Worm (Caenorhabditis elegans) whole organism, early embryonic: Measurements from ENCODE around the gene F38H4.5.

Source experiments
- B0310.2 ChIP-seq: sonication (generic microtip); optimal IDR thresholded peaks from 2 replicates; lab custom pipeline; 2016; ENCODE audit warnings: mild to moderate bottlenecking, missing genetic modification characterization, missing compliant biosample characterization
- F13C5.2 ChIP-seq: sonication (generic microtip); optimal IDR thresholded peaks from 2 replicates; lab custom pipeline; 2017; ENCODE audit warnings: mild to moderate bottlenecking, missing genetic modification characterization, inconsistent platforms, missing compliant biosample characterization
- aly-1 ChIP-seq: sonication (generic microtip); optimal IDR thresholded peaks from 2 replicates; lab custom pipeline; 2016; ENCODE audit warnings: missing genetic modification characterization, missing compliant biosample characterization
- ama-1 ChIP-seq: fragments of 150-350 bp; optimal IDR thresholded peaks from 2 replicates; lab custom pipeline; 2014
- ceh-13 ChIP-seq: fragments of 200-800 bp; sonication (Bioruptor generic); optimal IDR thresholded peaks from 2 replicates; lab custom pipeline; 2018; ENCODE audit warnings: mild to moderate bottlenecking, missing genetic modification characterization, missing compliant biosample characterization
- ceh-36 ChIP-seq: sonication (generic microtip); optimal IDR thresholded peaks from 2 replicates; lab custom pipeline; 2016; ENCODE audit warnings: missing genetic modification characterization, inconsistent platforms, missing compliant biosample characterization
- ets-7 ChIP-seq: sonication (generic microtip); optimal IDR thresholded peaks from 2 replicates; lab custom pipeline; 2016; ENCODE audit warnings: missing genotype, missing genetic modification characterization, missing compliant biosample characterization
- flt-1 ChIP-seq: fragments of 200-800 bp; sonication (Bioruptor generic); IDR thresholded peaks from 2 replicates; pipeline ENCODE4 v1.3.6; 2022; ENCODE audit warnings: missing genetic modification characterization, missing compliant biosample characterization
- hmbx-1 ChIP-seq: sonication (generic microtip); optimal IDR thresholded peaks from 2 replicates; lab custom pipeline; 2016; ENCODE audit warnings: mild to moderate bottlenecking, missing genetic modification characterization, missing compliant biosample characterization
- hmg-4 ChIP-seq: fragments of 200-800 bp; sonication (Bioruptor generic); optimal IDR thresholded peaks from 2 replicates; lab custom pipeline; 2018; ENCODE audit warnings: mild to moderate bottlenecking, missing genetic modification characterization, missing compliant biosample characterization
- hnd-1 ChIP-seq: sonication (generic microtip); optimal IDR thresholded peaks from 2 replicates; lab custom pipeline; 2016; ENCODE audit warnings: missing genetic modification characterization, missing compliant biosample characterization
- pes-1 ChIP-seq: fragments of 200-800 bp; sonication (Bioruptor generic); IDR thresholded peaks from 2 replicates; pipeline ENCODE4 v1.3.6; 2022; ENCODE audit warnings: missing genetic modification reagents, missing genetic modification characterization, missing compliant biosample characterization
- scrt-1 ChIP-seq: fragments of 200-800 bp; sonication (Bioruptor generic); IDR thresholded peaks from 2 replicates; pipeline ENCODE4 v1.3.6; 2022; ENCODE audit warnings: missing genetic modification characterization, missing compliant biosample characterization
- sea-1 ChIP-seq: fragments of 200-800 bp; sonication (Bioruptor generic); conservative IDR thresholded peaks from 2 replicates; pipeline ENCODE4 v1.3.6; 2022; ENCODE audit warnings: missing genetic modification characterization, missing compliant biosample characterization
- tbx-11 ChIP-seq: fragments of 200-800 bp; sonication (Bioruptor generic); IDR thresholded peaks from 2 replicates; pipeline ENCODE4 v1.3.6; 2022; ENCODE audit warnings: missing genetic modification characterization, missing compliant biosample characterization
- tbx-37 ChIP-seq: fragments of 200-800 bp; sonication (Bioruptor generic); conservative IDR thresholded peaks from 2 replicates; pipeline ENCODE4 v1.3.6; 2022; ENCODE audit warnings: missing genetic modification reagents, missing genetic modification characterization, missing compliant biosample characterization
- tra-4 ChIP-seq: sonication (generic microtip); optimal IDR thresholded peaks from 2 replicates; lab custom pipeline; 2017; ENCODE audit warnings: missing genetic modification characterization, missing compliant biosample characterization

F38H4.5 gene

DNA sequence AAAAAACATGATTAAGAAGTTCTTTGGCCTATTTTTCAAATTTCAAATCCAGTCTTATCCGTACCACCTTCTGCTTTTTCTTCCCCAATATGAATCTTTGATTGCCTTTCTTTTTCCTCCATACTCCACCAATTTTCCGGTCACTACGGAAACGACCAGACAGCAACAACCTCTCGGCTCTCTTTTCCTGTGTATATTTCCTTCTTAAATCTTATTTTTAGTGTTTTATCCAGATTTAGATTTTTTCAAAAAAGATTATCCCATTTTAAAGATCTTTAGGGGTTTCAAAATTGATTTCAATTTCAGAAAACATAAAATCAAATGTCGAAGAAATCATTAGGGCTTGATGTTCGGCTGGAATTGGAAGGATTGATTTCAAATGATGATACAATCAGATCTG is 12.2 kb downstream of the F38H4.5 start, which contains the start of gene trpa-1:
Gene trpa-1, plus strand, starts transcription at position 301 of the 400 bp plus-strand sequence.
- TF ChIP-seq ceh-13: no peak
- TF ChIP-seq B0310.2 (tag; lab: Kevin White, UChicago): no peak
- TF ChIP-seq ets-7 (tag; lab: Kevin White, UChicago): no peak
- no peak for TF ChIP-seq flt-1
- no peak for TF ChIP-seq ceh-36
- TF ChIP-seq aly-1: no peak
- TF ChIP-seq tra-4 (tag; lab: Kevin White, UChicago): no peak
- no peak for TF ChIP-seq tbx-11
- TF ChIP-seq sea-1 (GFP tag; lab: Robert Waterston, UW): no peak
- TF ChIP-seq scrt-1 (GFP tag; lab: Robert Waterston, UW): no peak
- TF ChIP-seq hmg-4 (GFP tag; lab: Kevin White, UChicago): no peak
- TF ChIP-seq hmbx-1 (tag; lab: Kevin White, UChicago): no peak
- no peak for TF ChIP-seq F13C5.2 (tag; lab: Kevin White, UChicago)
- TF ChIP-seq tbx-37 (GFP tag; lab: Robert Waterston, UW): no peak
- TF ChIP-seq pes-1 (GFP tag; lab: Robert Waterston, UW): no peak
- TF ChIP-seq hnd-1: no peak
- TF ChIP-seq ama-1 (lab: Kevin White, UChicago): no peak

DNA sequence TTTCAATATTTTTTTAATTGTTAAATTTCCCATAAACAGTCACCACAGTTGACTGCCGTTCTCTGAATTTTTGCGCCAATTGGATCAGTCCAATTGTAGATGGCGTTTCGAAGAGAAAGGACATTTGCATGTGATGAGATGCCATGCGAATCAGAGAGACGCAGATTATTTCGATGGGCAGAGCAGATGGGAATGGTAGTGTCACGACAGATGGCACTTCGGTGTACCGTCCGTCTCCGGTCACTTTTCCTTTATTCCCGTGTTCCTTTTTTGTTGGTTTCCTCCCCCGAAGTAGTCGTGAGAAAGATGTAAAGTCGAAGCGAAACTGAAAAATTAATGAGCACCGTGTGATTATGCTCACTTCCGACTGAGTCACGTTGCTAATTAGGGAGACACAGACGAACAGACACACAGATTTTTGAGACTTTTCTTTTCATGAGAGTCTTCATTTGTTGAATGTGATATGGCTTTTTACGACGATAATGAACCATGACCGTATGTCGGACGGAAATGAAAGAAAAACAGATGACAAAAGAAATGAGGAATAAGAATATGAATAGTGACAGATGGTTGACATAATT is 15.8 kb downstream of the F38H4.5 start:
- TF ChIP-seq flt-1 (no peak), sea-1 (GFP tag; lab: Robert Waterston, UW) (no peak), tbx-11 (no peak), ama-1 (lab: Kevin White, UChicago) (no peak), tbx-37 (GFP tag; lab: Robert Waterston, UW) (no peak), hmbx-1 (tag; lab: Kevin White, UChicago) (no peak), tra-4 (tag; lab: Kevin White, UChicago) (no peak), hmg-4 (GFP tag; lab: Kevin White, UChicago) (no peak), aly-1 (no peak), scrt-1 (GFP tag; lab: Robert Waterston, UW) (no peak), ets-7 (tag; lab: Kevin White, UChicago) (no peak), F13C5.2 (tag; lab: Kevin White, UChicago) (no peak), B0310.2 (tag; lab: Kevin White, UChicago) (no peak), ceh-13 (no peak), hnd-1 (no peak), ceh-36 (no peak), pes-1 (GFP tag; lab: Robert Waterston, UW) (no peak)

- TF ChIP-seq tbx-11 (no peak), hnd-1 (no peak), tbx-37 (GFP tag; lab: Robert Waterston, UW) (no peak), F13C5.2 (tag; lab: Kevin White, UChicago) (no peak), scrt-1 (GFP tag; lab: Robert Waterston, UW) (no peak), sea-1 (GFP tag; lab: Robert Waterston, UW) (no peak)
These were observed 16.5 kb downstream of the F38H4.5 start for ce11 chrIV:11868452-11868851.

- peak; percentile 32 for TF ChIP-seq aly-1
- no peak for TF ChIP-seq hmg-4 (GFP tag; lab: Kevin White, UChicago)
- no peak for TF ChIP-seq ama-1 (lab: Kevin White, UChicago)
- no peak for TF ChIP-seq tbx-37 (GFP tag; lab: Robert Waterston, UW)
- no peak for TF ChIP-seq pes-1 (GFP tag; lab: Robert Waterston, UW)
- no peak for TF ChIP-seq B0310.2 (tag; lab: Kevin White, UChicago)
- no peak for TF ChIP-seq ets-7 (tag; lab: Kevin White, UChicago)
- no peak for TF ChIP-seq ceh-36
- no peak for TF ChIP-seq ceh-13
- no peak for TF ChIP-seq hmbx-1 (tag; lab: Kevin White, UChicago)
- 0 out of 2 replicates have a peak, but pooled peaks have one; percentile 41 for TF ChIP-seq scrt-1 (GFP tag; lab: Robert Waterston, UW)
- TF ChIP-seq sea-1 (GFP tag; lab: Robert Waterston, UW): no peak
- no peak for TF ChIP-seq F13C5.2 (tag; lab: Kevin White, UChicago)
- TF ChIP-seq hnd-1: no peak
- TF ChIP-seq tra-4 (tag; lab: Kevin White, UChicago): no peak
These were observed 19.1 kb downstream of the F38H4.5 start for ce11 chrIV:11871083-11871482.

DNA sequence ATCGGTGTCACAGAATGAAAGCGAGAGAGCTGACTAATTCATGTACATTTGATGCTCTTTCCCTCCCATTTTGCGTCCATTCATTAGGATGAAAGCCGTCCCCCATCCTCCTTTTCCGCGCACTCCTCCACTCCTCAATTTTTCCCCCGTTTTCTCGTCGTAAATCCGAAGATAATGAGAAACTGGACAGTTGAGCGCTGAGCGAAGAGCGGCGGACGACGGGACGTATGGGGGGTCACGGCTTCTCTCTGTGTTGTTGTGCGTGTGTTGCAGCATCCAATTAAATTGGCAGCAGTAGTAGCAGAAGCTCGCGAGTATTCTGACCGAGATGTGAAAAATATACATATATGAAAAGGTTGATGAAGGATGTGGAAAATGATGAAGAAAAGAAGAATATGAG is 19.9 kb downstream of the F38H4.5 start:
- TF ChIP-seq hmg-4 (GFP tag; lab: Kevin White, UChicago) (peak; percentile 42), flt-1 (no peak)

DNA sequence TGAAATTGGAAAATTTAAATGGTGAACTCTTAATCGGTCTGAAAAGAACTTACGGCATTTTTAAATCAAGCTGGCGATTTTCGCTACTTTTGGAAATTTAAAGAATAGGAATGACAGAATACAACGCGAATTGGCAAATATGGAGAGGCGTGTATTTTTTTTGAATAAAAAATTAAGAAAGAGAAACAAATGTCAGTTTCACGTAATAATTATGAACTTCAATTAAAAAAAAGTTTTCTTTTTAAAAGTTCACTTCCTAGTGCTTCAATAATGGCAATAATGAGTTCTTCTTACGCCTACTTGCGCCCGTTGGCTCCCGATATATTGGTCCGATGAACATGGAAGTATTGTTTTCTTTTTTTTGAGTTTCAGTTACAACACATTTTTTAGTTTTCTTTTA is 25.7 kb downstream of the F38H4.5 start, which contains the start of gene pph-2:
Gene pph-2, minus strand, starts transcription at position 101 of the 400 bp plus-strand sequence.
- no peak for TF ChIP-seq hmbx-1 (tag; lab: Kevin White, UChicago)
- TF ChIP-seq ceh-13: no peak
- TF ChIP-seq aly-1: no peak
- no peak for TF ChIP-seq ceh-36
- no peak for TF ChIP-seq ama-1 (lab: Kevin White, UChicago)
- TF ChIP-seq ets-7 (tag; lab: Kevin White, UChicago): no peak
- TF ChIP-seq tbx-37 (GFP tag; lab: Robert Waterston, UW): no peak
- no peak for TF ChIP-seq sea-1 (GFP tag; lab: Robert Waterston, UW)
- TF ChIP-seq tra-4 (tag; lab: Kevin White, UChicago): no peak
- no peak for TF ChIP-seq hmg-4 (GFP tag; lab: Kevin White, UChicago)
- TF ChIP-seq B0310.2 (tag; lab: Kevin White, UChicago): no peak
- no peak for TF ChIP-seq pes-1 (GFP tag; lab: Robert Waterston, UW)
- TF ChIP-seq hnd-1: no peak
- no peak for TF ChIP-seq F13C5.2 (tag; lab: Kevin White, UChicago)
- TF ChIP-seq flt-1: no peak
- no peak for TF ChIP-seq tbx-11
- TF ChIP-seq scrt-1 (GFP tag; lab: Robert Waterston, UW): no peak

DNA sequence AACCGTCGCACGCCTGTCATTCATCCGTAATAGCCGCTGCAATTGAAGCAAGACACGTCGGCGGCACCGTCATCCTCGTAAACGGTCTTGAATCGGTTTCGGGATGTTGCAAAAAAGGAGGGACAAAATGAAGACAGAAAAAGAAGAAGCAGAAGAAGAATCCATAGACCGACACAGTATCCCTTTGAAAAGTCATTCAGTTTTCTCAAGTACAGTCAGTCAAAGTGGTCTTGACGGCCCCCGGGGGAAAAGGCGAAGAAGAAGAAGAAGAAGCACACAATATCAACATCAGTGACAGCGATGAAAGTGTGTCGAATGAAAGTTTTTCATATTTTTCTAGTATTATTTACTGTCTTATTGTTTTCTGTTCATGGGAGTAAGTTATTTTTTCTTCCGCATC is 26.3 kb downstream of the F38H4.5 start, which contains the start of gene cutl-27:
Gene cutl-27, plus strand, starts transcription at position 301 of the 400 bp plus-strand sequence.
- TF ChIP-seq hmbx-1 (tag; lab: Kevin White, UChicago) (no peak), pes-1 (GFP tag; lab: Robert Waterston, UW) (no peak), flt-1 (no peak), aly-1 (no peak)
